Fruit fly (Drosophila melanogaster): Measurements from ENCODE around the gene TM9SF4.

DNA sequence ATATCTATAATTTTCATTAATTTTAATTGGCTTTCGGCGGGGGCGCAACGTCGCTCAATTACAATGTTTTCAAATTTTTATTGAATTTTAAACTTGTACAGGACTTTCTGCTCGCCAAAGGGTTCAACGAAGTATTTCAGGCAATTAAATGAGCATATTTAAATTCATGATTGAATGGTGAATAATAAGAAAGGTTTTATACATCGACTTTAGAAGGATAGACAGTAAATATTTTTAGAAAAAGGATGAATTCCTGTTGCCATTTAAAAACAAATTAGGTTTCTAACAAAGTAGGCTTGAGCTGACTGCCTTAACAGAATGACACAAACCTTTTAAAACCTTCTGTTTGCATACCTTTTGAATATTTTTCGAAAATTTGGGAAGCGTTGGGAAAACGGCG is 38.8 kb upstream of the TM9SF4 start, which contains the start of gene Gpo3:
- TF ChIP-seq kni (GFP tag; optimal IDR thresholded peaks at IDR 0.05) (no peak), CG11696 (GFP tag; IDR thresholded peaks at IDR 0.05) (no peak), gsb (GFP tag; IDR thresholded peaks at IDR 0.05) (no peak), CG1647 (GFP tag; optimal IDR thresholded peaks at IDR 0.05) (no peak)
